Worm (Caenorhabditis elegans): Measurements from ENCODE around the gene snb-1.

Gene snb-1

DNA sequence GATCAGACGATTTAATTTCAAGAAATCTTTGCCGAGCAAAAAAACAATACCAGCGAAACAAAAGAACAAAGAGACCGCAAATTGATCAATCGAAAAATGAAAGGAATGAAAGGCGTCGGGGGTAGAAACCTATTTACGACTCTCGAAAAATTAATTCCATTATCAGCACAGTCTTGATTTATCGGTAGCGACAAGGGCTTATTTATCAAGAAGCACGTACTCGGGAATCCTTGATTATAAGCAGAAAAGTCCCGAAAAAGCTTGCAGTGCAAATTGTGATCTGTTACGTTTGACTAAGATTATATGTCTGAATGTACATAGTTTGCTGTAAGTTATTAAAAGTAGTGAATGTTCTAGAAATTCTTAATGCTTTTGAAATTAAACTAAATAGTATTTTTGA, 10.3 kb upstream of the snb-1 start:
- TF ChIP-seq elt-2 (tag; optimal IDR thresholded peaks at IDR 0.05) = peak; percentile 58
- TF ChIP-seq pqm-1 (tag; optimal IDR thresholded peaks at IDR 0.05) = peak; percentile 76
- TF ChIP-seq nhr-12 (tag; optimal IDR thresholded peaks at IDR 0.05) = no peak
- no peak for TF ChIP-seq lin-39 (tag; optimal IDR thresholded peaks at IDR 0.05)
- no peak for TF ChIP-seq ceh-16 (tag; optimal IDR thresholded peaks at IDR 0.05)
- no peak for TF ChIP-seq lsy-12 (tag; optimal IDR thresholded peaks at IDR 0.05)

DNA sequence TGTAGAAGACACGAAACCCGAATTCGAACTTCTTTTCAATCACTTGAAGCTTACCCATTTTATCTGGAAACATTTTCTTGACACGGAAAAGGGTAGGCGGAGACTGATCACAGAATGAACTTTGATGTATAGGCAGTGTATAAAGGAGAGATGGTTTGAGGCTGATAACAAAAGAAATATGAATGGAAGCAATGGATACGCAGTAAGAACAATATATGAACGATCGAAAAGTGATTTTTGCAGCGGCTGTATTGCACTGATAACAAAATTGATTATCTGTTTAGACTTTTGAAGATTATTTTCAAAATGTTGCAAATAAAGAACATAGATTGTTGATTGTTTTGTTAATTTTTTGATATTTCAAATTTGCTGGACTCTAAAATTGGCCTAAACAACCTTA, 9.4 kb upstream of the snb-1 start, which contains the start of gene pmp-5:
Gene pmp-5 (minus strand): TSS at position 63 of the 400 bp plus-strand sequence.
- TF ChIP-seq jun-1 (tag; optimal IDR thresholded peaks at IDR 0.05) (peak; percentile 14), elt-3 (tag; optimal IDR thresholded peaks at IDR 0.05) (no peak), elt-2 (tag; optimal IDR thresholded peaks at IDR 0.05) (peak; percentile 89), pqm-1 (tag; optimal IDR thresholded peaks at IDR 0.05) (peak; percentile 83), nhr-43 (tag; optimal IDR thresholded peaks at IDR 0.05; ENCODE audit: poor library complexity, severe bottlenecking) (no peak)

DNA sequence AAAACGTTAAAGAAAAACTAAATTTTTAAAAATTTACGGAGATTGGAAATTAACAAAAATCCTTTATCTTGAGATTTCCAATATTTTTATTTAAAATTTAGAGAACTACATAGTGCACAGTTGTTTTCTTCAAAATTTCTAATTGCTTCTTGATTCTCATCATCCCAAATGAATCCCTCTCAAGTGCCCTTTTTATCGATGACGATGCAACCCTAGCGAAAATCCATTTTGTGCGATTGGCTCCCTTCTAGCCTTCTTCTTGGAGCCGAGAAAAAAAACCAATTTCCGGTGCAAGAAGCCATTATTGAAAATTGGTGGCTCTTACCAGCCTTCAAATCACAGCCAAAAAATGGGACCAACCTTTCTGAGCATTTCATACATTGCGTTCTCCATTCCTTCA, 6.2 kb upstream of the snb-1 start:
- TF ChIP-seq nhr-25 (tag; optimal IDR thresholded peaks at IDR 0.05) (no peak), ceh-82 (tag; optimal IDR thresholded peaks at IDR 0.05) (no peak), pha-4 (tag; optimal IDR thresholded peaks at IDR 0.05) (no peak), unc-62 (GFP tag; optimal IDR thresholded peaks at IDR 0.05) (no peak), nhr-76 (tag; optimal IDR thresholded peaks at IDR 0.05) (no peak), ZK546.5 (tag; optimal IDR thresholded peaks at IDR 0.05) (no peak), unc-39 (tag; optimal IDR thresholded peaks at IDR 0.05) (no peak), R02D3.7 (tag; optimal IDR thresholded peaks at IDR 0.05) (no peak), egl-27 (tag; optimal IDR thresholded peaks at IDR 0.05) (no peak), snpc-4 (tag; optimal IDR thresholded peaks at IDR 0.05) (no peak), nhr-23 (tag; optimal IDR thresholded peaks at IDR 0.05) (no peak), lin-39 (tag; optimal IDR thresholded peaks at IDR 0.05) (no peak), mml-1 (tag; optimal IDR thresholded peaks at IDR 0.05) (no peak), mdl-1 (tag; optimal IDR thresholded peaks at IDR 0.05) (no peak), ceh-28 (tag; optimal IDR thresholded peaks at IDR 0.05) (no peak), tbx-2 (tag; optimal IDR thresholded peaks at IDR 0.05) (no peak), lsy-12 (tag; optimal IDR thresholded peaks at IDR 0.05) (no peak), daf-12 (tag; optimal IDR thresholded peaks at IDR 0.05) (no peak), elt-1 (tag; optimal IDR thresholded peaks at IDR 0.05) (no peak)

DNA sequence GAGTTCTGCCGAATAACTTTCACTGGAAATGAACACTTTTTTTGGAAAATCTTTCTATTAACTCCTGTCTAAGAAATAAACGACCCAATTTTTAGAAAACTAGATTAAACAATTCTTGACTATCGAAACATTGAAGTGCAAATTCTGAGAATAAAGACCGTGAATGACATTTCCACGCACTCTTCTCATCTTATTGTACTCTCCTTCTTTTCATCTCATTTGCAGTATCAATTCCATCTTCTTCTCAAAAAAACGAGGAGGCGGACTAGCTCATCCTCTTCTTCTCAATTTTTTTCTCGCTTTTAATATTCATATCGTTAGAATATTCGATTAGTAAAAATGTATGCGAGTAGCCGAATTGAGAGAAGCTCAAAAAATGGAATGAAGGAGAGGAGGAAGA, 5.4 kb upstream of the snb-1 start:
- TF ChIP-seq daf-12 (tag; optimal IDR thresholded peaks at IDR 0.05) (no peak), snpc-4 (tag; optimal IDR thresholded peaks at IDR 0.05) (no peak), egl-5 (tag; optimal IDR thresholded peaks at IDR 0.05) (no peak), nfya-1 (tag; optimal IDR thresholded peaks at IDR 0.05; ENCODE audit: insufficient read depth) (no peak), R02D3.7 (tag; optimal IDR thresholded peaks at IDR 0.05) (no peak), nhr-23 (tag; optimal IDR thresholded peaks at IDR 0.05) (no peak)

DNA sequence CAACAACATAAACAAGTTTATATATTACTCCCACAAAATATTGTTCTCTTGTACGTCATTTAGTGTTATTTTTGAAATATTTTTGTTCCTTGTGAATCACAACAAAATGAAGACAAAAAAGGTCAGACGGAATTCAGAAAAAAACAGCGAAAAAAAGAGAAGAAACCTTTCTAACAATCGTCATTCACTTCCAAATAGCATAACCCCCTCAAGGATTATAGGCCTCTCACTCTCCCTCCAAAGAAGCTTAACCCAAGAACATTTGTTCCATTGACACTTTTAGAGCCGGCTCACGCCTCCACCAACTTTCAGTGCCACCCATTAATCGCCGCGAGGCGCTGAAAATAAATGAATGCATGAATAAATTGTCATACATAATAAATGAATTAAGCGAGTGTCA, 3.2 kb upstream of the snb-1 start:
- TF ChIP-seq ceh-16 (tag; optimal IDR thresholded peaks at IDR 0.05) = no peak
- peak; percentile 24 for TF ChIP-seq lin-39 (tag; optimal IDR thresholded peaks at IDR 0.05)

DNA sequence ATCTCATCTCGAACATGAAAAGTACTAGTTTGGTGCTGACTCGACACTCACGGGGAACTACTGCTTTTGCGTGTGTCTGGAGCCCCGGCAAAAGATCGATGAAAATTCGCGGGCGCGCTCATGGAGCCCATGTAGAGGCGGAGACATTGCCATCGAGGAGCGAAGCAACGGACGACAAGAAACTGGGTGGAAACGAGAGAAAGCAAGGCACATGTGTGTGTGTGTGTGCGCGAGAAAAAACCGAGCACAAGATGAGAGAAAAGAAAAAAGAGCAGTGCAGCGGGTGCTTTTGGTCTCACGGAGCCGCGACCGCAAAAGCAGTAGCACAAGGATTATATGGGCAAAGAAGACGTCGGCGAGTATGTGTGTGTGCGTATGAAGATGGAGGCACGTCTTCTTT, 2.5 kb upstream of the snb-1 start:
- TF ChIP-seq tbx-2 (tag; optimal IDR thresholded peaks at IDR 0.05) = peak; percentile 5
- no peak for TF ChIP-seq eor-1 (tag; optimal IDR thresholded peaks at IDR 0.05)
- TF ChIP-seq pha-4 (tag; optimal IDR thresholded peaks at IDR 0.05) = no peak
- TF ChIP-seq nhr-12 (tag; optimal IDR thresholded peaks at IDR 0.05) = no peak
- no peak for TF ChIP-seq mml-1 (tag; optimal IDR thresholded peaks at IDR 0.05)
- TF ChIP-seq nfya-1 (tag; optimal IDR thresholded peaks at IDR 0.05; ENCODE audit: insufficient read depth) = peak; percentile 57
- TF ChIP-seq R02D3.7 (tag; optimal IDR thresholded peaks at IDR 0.05) = no peak
- no peak for TF ChIP-seq ceh-16 (tag; optimal IDR thresholded peaks at IDR 0.05)
- TF ChIP-seq ztf-11 (tag; optimal IDR thresholded peaks at IDR 0.05) = no peak
- no peak for TF ChIP-seq unc-39 (tag; optimal IDR thresholded peaks at IDR 0.05)
- peak; percentile 83 for TF ChIP-seq hmg-11 (tag; optimal IDR thresholded peaks at IDR 0.05)
- no peak for TF ChIP-seq egl-27 (tag; optimal IDR thresholded peaks at IDR 0.05)
- TF ChIP-seq sea-2 (GFP tag; optimal IDR thresholded peaks at IDR 0.05) = no peak
- peak; percentile 81 for TF ChIP-seq snpc-4 (tag; optimal IDR thresholded peaks at IDR 0.05)
- TF ChIP-seq ama-1 (optimal IDR thresholded peaks at IDR 0.05) = no peak
- no peak for TF ChIP-seq nhr-23 (tag; optimal IDR thresholded peaks at IDR 0.05)
- TF ChIP-seq nhr-11 (tag; optimal IDR thresholded peaks at IDR 0.05) = no peak
- no peak for TF ChIP-seq pqm-1 (tag; optimal IDR thresholded peaks at IDR 0.05)
- TF ChIP-seq elt-2 (tag; optimal IDR thresholded peaks at IDR 0.05) = no peak
- TF ChIP-seq egl-5 (tag; optimal IDR thresholded peaks at IDR 0.05) = no peak
- no peak for TF ChIP-seq ceh-28 (tag; optimal IDR thresholded peaks at IDR 0.05)
- TF ChIP-seq nhr-237 (tag; optimal IDR thresholded peaks at IDR 0.05) = no peak
- no peak for TF ChIP-seq lsy-12 (tag; optimal IDR thresholded peaks at IDR 0.05)
- peak; percentile 9 for TF ChIP-seq unc-62 (GFP tag; optimal IDR thresholded peaks at IDR 0.05)
- TF ChIP-seq ceh-9 (tag; optimal IDR thresholded peaks at IDR 0.05) = no peak
- TF ChIP-seq skn-1 (tag; optimal IDR thresholded peaks at IDR 0.05) = no peak
- no peak for TF ChIP-seq ztf-4 (tag; optimal IDR thresholded peaks at IDR 0.05)
- no peak for TF ChIP-seq fkh-2 (tag; optimal IDR thresholded peaks at IDR 0.05)
- TF ChIP-seq nhr-67 (tag; optimal IDR thresholded peaks at IDR 0.05) = no peak
- peak; percentile 52 for TF ChIP-seq lin-15B (tag; optimal IDR thresholded peaks at IDR 0.05)
- TF ChIP-seq ceh-82 (tag; optimal IDR thresholded peaks at IDR 0.05) = peak; percentile 85

Data from whole organism, L3 larva.